Worm (Caenorhabditis elegans): ENCODE data around the gene psf-1.

The psf-1 gene

ce11 chrII:9937611-9938010 is 30.9 kb upstream of the psf-1 start (continued):
- no peak for TF ChIP-seq lim-7 (GFP tag; IDR thresholded peaks at IDR 0.05)
- TF ChIP-seq daf-12 (tag; optimal IDR thresholded peaks at IDR 0.05): no peak
- TF ChIP-seq lir-3 (tag; optimal IDR thresholded peaks at IDR 0.05): no peak
- peak; percentile 53; the same call in 1 of the 2 replicates for TF ChIP-seq hmg-1.1 (GFP tag; IDR thresholded peaks at IDR 0.05)
- no peak for TF ChIP-seq daf-19 (GFP tag; conservative IDR thresholded peaks at IDR 0.05)
- peak; percentile 75 for TF ChIP-seq lin-13 (GFP tag; optimal IDR thresholded peaks at IDR 0.05)
- TF ChIP-seq skn-1 (tag; optimal IDR thresholded peaks at IDR 0.05): no peak
- peak; percentile 41 to 91 for TF ChIP-seq mdl-1 (tag; optimal IDR thresholded peaks at IDR 0.05)
- TF ChIP-seq ceh-32 (tag; optimal IDR thresholded peaks at IDR 0.05; ENCODE audit: poor library complexity): no peak
- TF ChIP-seq ama-1 (optimal IDR thresholded peaks at IDR 0.05): peak; percentile 90
- peak; percentile 65 for TF ChIP-seq nhr-77 (tag; optimal IDR thresholded peaks at IDR 0.05)
- TF ChIP-seq cey-2 (tag; optimal IDR thresholded peaks at IDR 0.05; ENCODE audit: borderline replicate concordance, insufficient read depth): peak; percentile 91
- TF ChIP-seq nhr-28 (tag; optimal IDR thresholded peaks at IDR 0.05): peak; percentile 90
- TF ChIP-seq gei-8 (GFP tag; optimal IDR thresholded peaks at IDR 0.05): no peak
- no peak for TF ChIP-seq egl-27 (tag; optimal IDR thresholded peaks at IDR 0.05)
- peak; percentile 21; the same call in 1 of the 2 replicates for TF ChIP-seq ceh-20 (GFP tag; IDR thresholded peaks at IDR 0.05)
- peak; percentile 30; the same call in 1 of the 2 replicates for TF ChIP-seq T26A8.4 (GFP tag; IDR thresholded peaks at IDR 0.05)
- TF ChIP-seq fkh-10 (GFP tag; optimal IDR thresholded peaks at IDR 0.05): no peak
- peak; percentile 93 for TF ChIP-seq dmd-6 (GFP tag; IDR thresholded peaks at IDR 0.05)
- TF ChIP-seq mxl-2 (GFP tag; conservative IDR thresholded peaks at IDR 0.05): no peak
- peak; percentile 99 for TF ChIP-seq aha-1 (tag)
- peak; percentile 26 for TF ChIP-seq pqm-1 (tag; optimal IDR thresholded peaks at IDR 0.05)
- no peak for TF ChIP-seq snpc-1.2 (GFP tag; IDR thresholded peaks at IDR 0.05)
- peak; percentile 8 for TF ChIP-seq zip-2 (tag; optimal IDR thresholded peaks at IDR 0.05)
- TF ChIP-seq unc-130 (GFP tag; optimal IDR thresholded peaks at IDR 0.05): peak; percentile 13
- no peak for TF ChIP-seq nhr-42 (GFP tag; IDR thresholded peaks at IDR 0.05)
- TF ChIP-seq F37D6.2 (tag; optimal IDR thresholded peaks at IDR 0.05): no peak
- TF ChIP-seq spr-1 (tag; optimal IDR thresholded peaks at IDR 0.05): peak; percentile 47
- TF ChIP-seq aly-2 (tag; optimal IDR thresholded peaks at IDR 0.05): no peak
- peak; percentile 27 for TF ChIP-seq ztf-7 (tag; optimal IDR thresholded peaks at IDR 0.05)
- TF ChIP-seq nhr-237 (tag; optimal IDR thresholded peaks at IDR 0.05): no peak
- no peak for TF ChIP-seq spr-3 (GFP tag; optimal IDR thresholded peaks at IDR 0.05)
- TF ChIP-seq nhr-41 (GFP tag; IDR thresholded peaks at IDR 0.05): no peak
- no peak for TF ChIP-seq ceh-82 (tag; optimal IDR thresholded peaks at IDR 0.05)
- TF ChIP-seq ceh-44 (GFP tag; IDR thresholded peaks at IDR 0.05): no peak
- no peak for TF ChIP-seq ceh-28 (tag; optimal IDR thresholded peaks at IDR 0.05)
- peak; percentile 97 for TF ChIP-seq nhr-10 (tag; optimal IDR thresholded peaks at IDR 0.05)
- TF ChIP-seq F44E2.7 (GFP tag; IDR thresholded peaks at IDR 0.05): no peak
- no peak for TF ChIP-seq attf-4 (tag; optimal IDR thresholded peaks at IDR 0.05)
- TF ChIP-seq mxl-3 (GFP tag; optimal IDR thresholded peaks at IDR 0.05): peak; percentile 100

ce11 chrII:9938877-9939276 is 29.6 kb upstream of the psf-1 start, which contains the start of the genes C05C10.7 and C05C10.5:
TSS of gene C05C10.7 (minus strand) at chrII:9938971.
TSS of gene C05C10.5 (plus strand) at chrII:9939040.
- peak; percentile 76 for TF ChIP-seq Y48G9A.11 (GFP tag; IDR thresholded peaks at IDR 0.05)
- peak; percentile 66 for TF ChIP-seq unc-130 (GFP tag; optimal IDR thresholded peaks at IDR 0.05)
- peak; percentile 57 for TF ChIP-seq lin-38 (GFP tag; IDR thresholded peaks at IDR 0.05)
- TF ChIP-seq spr-1 (tag; optimal IDR thresholded peaks at IDR 0.05): no peak
- no peak for TF ChIP-seq dmd-9 (GFP tag; IDR thresholded peaks at IDR 0.05)

Data from whole organism, L4 larva.